Worm (Caenorhabditis elegans): ENCODE data around the gene T12A2.3.

The T12A2.3 gene

DNA sequence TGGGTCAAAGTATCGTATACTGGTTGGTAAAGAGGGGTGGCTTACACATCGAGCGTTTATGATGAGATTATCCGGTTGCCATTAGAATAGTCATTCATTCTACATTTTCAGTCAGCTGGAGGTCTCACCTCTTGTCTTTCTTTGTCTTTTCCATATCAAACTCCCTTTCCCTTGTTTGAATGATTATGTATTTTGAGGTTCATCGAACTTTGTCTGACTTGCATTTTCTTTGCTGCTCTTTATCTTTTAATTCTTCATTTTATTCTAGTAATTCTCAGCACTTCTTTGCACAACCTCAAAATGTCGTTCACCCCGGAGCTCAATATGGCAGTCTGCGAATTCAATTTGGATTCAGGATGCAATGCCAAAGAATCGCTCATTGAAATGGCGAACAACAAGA, at the start of gene T12A2.3:
Gene T12A2.3 (plus strand): TSS at position 301 of the 400 bp plus-strand sequence.
- no peak for TF ChIP-seq dsc-1 (tag; optimal IDR thresholded peaks at IDR 0.05)
- TF ChIP-seq unc-86 (tag; optimal IDR thresholded peaks at IDR 0.05): no peak
- TF ChIP-seq jun-1 (tag; optimal IDR thresholded peaks at IDR 0.05): no peak
- TF ChIP-seq nhr-12 (tag; optimal IDR thresholded peaks at IDR 0.05): no peak
- TF ChIP-seq snu-23 (GFP tag; optimal IDR thresholded peaks at IDR 0.05): no peak
- TF ChIP-seq lin-35 (GFP tag; optimal IDR thresholded peaks at IDR 0.05): no peak
- TF ChIP-seq fkh-10 (GFP tag; optimal IDR thresholded peaks at IDR 0.05): no peak
- no peak for TF ChIP-seq ztf-4 (tag; optimal IDR thresholded peaks at IDR 0.05)

DNA sequence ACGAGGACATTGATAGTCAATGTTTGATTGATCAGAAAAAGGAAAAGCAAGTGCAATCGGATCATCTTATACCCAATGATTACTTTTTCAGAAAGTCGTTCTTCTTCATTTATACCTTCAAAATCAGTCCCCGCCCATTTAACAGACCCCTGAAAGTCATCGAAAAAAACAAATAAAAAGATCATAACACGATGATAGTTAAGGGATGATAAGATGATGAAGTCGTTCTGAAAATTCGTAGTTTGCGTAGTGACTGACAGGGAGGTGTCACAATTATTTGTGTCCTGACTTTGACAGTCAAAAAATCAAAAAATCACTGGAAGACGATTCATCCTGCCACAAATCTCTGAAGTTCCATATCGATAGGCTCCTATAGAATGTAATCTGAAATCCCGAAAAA, 46.1 kb upstream of the T12A2.3 start, which contains the start of gene ugt-66:
Gene ugt-66 (minus strand): TSS at position 101 of the 400 bp plus-strand sequence.
- TF ChIP-seq mab-9 (GFP tag; IDR thresholded peaks at IDR 0.05) (no peak), nhr-76 (tag; optimal IDR thresholded peaks at IDR 0.05) (no peak), aly-2 (tag; optimal IDR thresholded peaks at IDR 0.05) (no peak), nhr-11 (tag; optimal IDR thresholded peaks at IDR 0.05) (no peak), nhr-47 (tag; optimal IDR thresholded peaks at IDR 0.05) (no peak), jun-1 (tag; optimal IDR thresholded peaks at IDR 0.05) (no peak), efl-1 (optimal IDR thresholded peaks at IDR 0.05) (no peak), efl-1 (GFP tag; optimal IDR thresholded peaks at IDR 0.05 in 1 of 2) (no peak), dpl-1 (GFP tag; optimal IDR thresholded peaks at IDR 0.05) (no peak), lir-3 (tag; optimal IDR thresholded peaks at IDR 0.05; ENCODE audit: poor library complexity) (no peak), ceh-82 (tag; optimal IDR thresholded peaks at IDR 0.05) (no peak), fos-1 (tag; optimal IDR thresholded peaks at IDR 0.05) (no peak), nhr-90 (tag; optimal IDR thresholded peaks at IDR 0.05; ENCODE audit: poor library complexity) (no peak), hpl-2 (GFP tag; optimal IDR thresholded peaks at IDR 0.05) (no peak), blmp-1 (tag; optimal IDR thresholded peaks at IDR 0.05) (no peak), mdl-1 (tag; optimal IDR thresholded peaks at IDR 0.05) (no peak), swsn-7 (tag; optimal IDR thresholded peaks at IDR 0.05) (no peak), unc-62 (GFP tag; optimal IDR thresholded peaks at IDR 0.05) (no peak), zag-1 (tag; optimal IDR thresholded peaks at IDR 0.05) (no peak), ceh-90 (tag; optimal IDR thresholded peaks at IDR 0.05) (no peak), snpc-4 (tag; optimal IDR thresholded peaks at IDR 0.05) (no peak)

DNA sequence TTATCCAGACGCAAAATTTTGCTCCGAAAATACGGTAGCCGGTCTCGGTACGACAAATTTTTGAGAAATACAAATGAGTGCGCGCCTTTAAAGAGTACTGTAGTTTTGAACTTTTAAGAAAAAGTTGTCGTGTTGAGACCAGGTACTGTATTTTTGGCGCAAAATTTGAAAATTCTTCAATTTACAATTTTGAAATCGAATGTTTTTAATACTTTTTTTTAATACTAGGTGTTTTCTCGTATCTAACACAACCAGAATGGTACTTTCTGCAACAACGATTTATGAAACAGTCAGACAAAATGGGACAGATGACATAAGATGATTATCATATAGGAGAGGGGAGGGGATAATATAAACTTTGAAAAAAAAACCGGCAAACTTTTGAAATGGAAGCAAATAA, 44.9 kb upstream of the T12A2.3 start:
- TF ChIP-seq lin-39 (tag; optimal IDR thresholded peaks at IDR 0.05) (no peak), efl-1 (optimal IDR thresholded peaks at IDR 0.05) (no peak), efl-1 (GFP tag; optimal IDR thresholded peaks at IDR 0.05 in 1 of 2) (peak in 1 of 2 experiments; percentile 63)

- TF ChIP-seq ets-5 (GFP tag; IDR thresholded peaks at IDR 0.05) (no peak), lin-35 (GFP tag; optimal IDR thresholded peaks at IDR 0.05) (peak; percentile 71 to 82), aly-2 (tag; optimal IDR thresholded peaks at IDR 0.05) (no peak), C04F5.9 (tag; optimal IDR thresholded peaks at IDR 0.05) (peak; percentile 36), mdl-1 (tag; optimal IDR thresholded peaks at IDR 0.05) (peak in 1 of 2 experiments; percentile 55), sup-37 (GFP tag; optimal IDR thresholded peaks at IDR 0.05) (peak; percentile 1), lin-39 (tag; optimal IDR thresholded peaks at IDR 0.05) (peak; percentile 13), tbx-2 (tag; optimal IDR thresholded peaks at IDR 0.05) (peak; percentile 73), swsn-7 (tag; optimal IDR thresholded peaks at IDR 0.05) (peak; percentile 74), fkh-8 (tag; optimal IDR thresholded peaks at IDR 0.05) (peak; percentile 44), efl-3 (GFP tag; optimal IDR thresholded peaks at IDR 0.05) (no peak), ama-1 (optimal IDR thresholded peaks at IDR 0.05) (peak; percentile 14), nhr-76 (tag; optimal IDR thresholded peaks at IDR 0.05) (no peak), snu-23 (GFP tag; optimal IDR thresholded peaks at IDR 0.05) (peak; percentile 78), lin-13 (GFP tag; optimal IDR thresholded peaks at IDR 0.05) (peak; percentile 66), lin-14 (GFP tag; optimal IDR thresholded peaks at IDR 0.05) (peak; percentile 64), vab-15 (tag; optimal IDR thresholded peaks at IDR 0.05) (no peak), snpc-4 (tag; optimal IDR thresholded peaks at IDR 0.05) (peak; percentile 31), nhr-47 (tag; optimal IDR thresholded peaks at IDR 0.05) (peak; percentile 80), hlh-17 (GFP tag; optimal IDR thresholded peaks at IDR 0.05; ENCODE audit: borderline replicate concordance) (no peak), rnt-1 (tag; optimal IDR thresholded peaks at IDR 0.05) (peak; percentile 89), nhr-28 (tag; optimal IDR thresholded peaks at IDR 0.05) (no peak), zag-1 (tag; optimal IDR thresholded peaks at IDR 0.05) (no peak), ces-1 (GFP tag; optimal IDR thresholded peaks at IDR 0.05) (no peak), nhr-237 (tag; optimal IDR thresholded peaks at IDR 0.05) (no peak), zip-4 (GFP tag; optimal IDR thresholded peaks at IDR 0.05) (peak; percentile 17), nhr-12 (tag; optimal IDR thresholded peaks at IDR 0.05) (no peak)
These were observed 42.0 kb upstream of the T12A2.3 start, which contains the start of the genes C23G10.7 and rpn-2 for ce11 chrIII:6198378-6199234. Gene C23G10.7 (minus strand): TSS chrIII:6198414. Gene rpn-2 (plus strand): TSS chrIII:6199184.

Data from whole organism, L1 larva.